Worm (Caenorhabditis elegans): Measurements from ENCODE around the gene srbc-26.

srbc-26 gene

DNA sequence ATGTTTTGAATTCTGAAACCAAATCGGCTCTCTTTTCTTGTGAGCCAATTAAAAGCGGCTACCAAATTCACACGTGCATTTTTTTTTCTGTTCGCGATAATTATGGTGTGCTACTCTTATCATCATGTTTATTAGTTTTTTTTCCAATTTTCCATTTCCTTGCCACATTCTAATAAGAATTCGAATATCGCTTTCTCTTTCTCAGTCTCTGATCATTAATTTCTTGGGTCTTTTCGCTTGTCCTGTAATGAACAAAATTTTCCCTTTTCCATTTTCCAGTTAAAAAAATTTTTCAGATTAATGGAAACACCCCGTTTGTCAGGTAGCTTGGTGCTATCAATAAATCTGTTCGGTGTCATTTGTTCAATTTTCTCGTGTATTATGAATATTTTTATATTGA, at the start of gene srbc-26:
TSS of gene srbc-26 (plus strand) at position 301 of the 400 bp plus-strand sequence.
- TF ChIP-seq klf-2 (GFP tag; conservative IDR thresholded peaks at IDR 0.05) = no peak
- no peak for TF ChIP-seq ref-1 (GFP tag; conservative IDR thresholded peaks at IDR 0.05)
- no peak for TF ChIP-seq tab-1 (GFP tag; IDR thresholded peaks at IDR 0.05)
- no peak for TF ChIP-seq med-1 (GFP tag; optimal IDR thresholded peaks at IDR 0.05; ENCODE audit: insufficient read depth)
- TF ChIP-seq ztf-29 (GFP tag; IDR thresholded peaks at IDR 0.05) = no peak
- TF ChIP-seq T22C8.4 (GFP tag; IDR thresholded peaks at IDR 0.05) = no peak
- TF ChIP-seq cog-1 (tag; optimal IDR thresholded peaks at IDR 0.05) = no peak
- TF ChIP-seq flt-1 (GFP tag; IDR thresholded peaks at IDR 0.05) = no peak
- TF ChIP-seq ztf-23 (GFP tag; IDR thresholded peaks at IDR 0.05) = no peak

DNA sequence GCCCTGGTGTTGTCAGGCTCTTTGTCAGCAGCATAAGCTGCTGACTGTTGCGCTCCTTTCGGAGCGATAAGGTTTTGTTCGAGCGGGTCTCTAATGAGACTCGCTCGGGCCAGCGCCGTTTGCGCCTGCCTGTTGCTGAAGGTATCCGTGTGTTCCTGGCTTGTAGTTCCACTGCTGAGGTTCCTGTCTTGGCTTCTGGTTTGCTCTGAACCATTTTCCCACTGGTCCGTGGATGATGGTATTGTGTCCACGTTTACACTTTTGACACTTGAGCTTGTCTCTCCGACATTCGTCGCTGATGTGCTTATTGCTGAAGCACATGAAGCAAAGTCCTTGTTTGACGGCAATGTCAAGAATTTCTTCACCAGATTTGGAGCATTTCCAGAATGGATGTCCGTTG, 20.4 kb upstream of the srbc-26 start:
- TF ChIP-seq med-1 (GFP tag; optimal IDR thresholded peaks at IDR 0.05; ENCODE audit: insufficient read depth) (no peak), ref-1 (GFP tag; conservative IDR thresholded peaks at IDR 0.05) (no peak), ztf-29 (GFP tag; IDR thresholded peaks at IDR 0.05) (no peak), T22C8.4 (GFP tag; IDR thresholded peaks at IDR 0.05) (no peak), tab-1 (GFP tag; IDR thresholded peaks at IDR 0.05) (no peak), klf-2 (GFP tag; conservative IDR thresholded peaks at IDR 0.05) (no peak), ztf-23 (GFP tag; IDR thresholded peaks at IDR 0.05) (no peak)

DNA sequence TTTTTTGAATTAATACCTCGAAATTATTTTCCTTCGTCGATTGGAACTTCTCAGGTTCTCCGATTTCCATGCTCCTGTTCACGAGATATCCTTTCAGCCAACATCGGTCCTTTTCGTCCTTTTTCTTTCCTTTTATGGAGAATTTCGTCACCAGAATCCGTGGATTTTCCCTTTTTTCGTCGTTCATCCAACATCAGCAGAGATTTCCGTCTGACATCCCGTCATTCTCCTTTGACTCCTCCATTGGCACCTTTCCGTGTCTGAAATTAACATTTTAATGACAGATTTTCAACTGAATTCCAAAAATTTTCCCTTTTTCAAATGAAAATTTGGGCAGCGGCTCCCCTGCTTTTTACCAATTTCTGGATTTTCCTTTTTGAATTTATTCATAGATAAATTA, 16.7 kb upstream of the srbc-26 start:
- TF ChIP-seq ztf-23 (GFP tag; IDR thresholded peaks at IDR 0.05) = no peak

DNA sequence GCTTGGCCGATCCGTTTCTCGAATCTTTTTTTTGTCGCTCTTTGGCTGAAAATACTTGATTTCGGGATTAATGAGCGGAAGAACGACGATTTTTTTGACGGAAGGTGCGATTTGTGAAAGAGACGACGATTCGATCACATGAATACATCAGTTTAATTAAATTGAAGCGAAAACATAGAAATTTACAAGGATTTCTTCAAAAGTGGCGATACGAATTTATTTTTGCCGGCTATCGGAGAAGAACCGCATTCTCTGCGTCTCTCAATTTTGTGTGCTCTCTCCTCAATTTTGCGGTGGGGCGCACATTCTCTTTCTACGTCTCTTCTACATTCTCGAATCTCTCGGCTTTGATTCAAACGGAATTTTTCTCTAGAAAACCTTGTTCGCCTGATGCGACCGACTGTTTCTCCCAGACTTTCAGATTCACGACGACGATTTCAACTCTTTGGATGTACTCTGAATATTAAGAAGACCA, 16.2 kb upstream of the srbc-26 start, which contains the start of gene F40D4.17:
TSS of gene F40D4.17 (minus strand) at position 51 of the 475 bp plus-strand sequence.
- TF ChIP-seq med-1 (GFP tag; optimal IDR thresholded peaks at IDR 0.05; ENCODE audit: insufficient read depth) = no peak
- TF ChIP-seq ref-1 (GFP tag; conservative IDR thresholded peaks at IDR 0.05) = no peak

DNA sequence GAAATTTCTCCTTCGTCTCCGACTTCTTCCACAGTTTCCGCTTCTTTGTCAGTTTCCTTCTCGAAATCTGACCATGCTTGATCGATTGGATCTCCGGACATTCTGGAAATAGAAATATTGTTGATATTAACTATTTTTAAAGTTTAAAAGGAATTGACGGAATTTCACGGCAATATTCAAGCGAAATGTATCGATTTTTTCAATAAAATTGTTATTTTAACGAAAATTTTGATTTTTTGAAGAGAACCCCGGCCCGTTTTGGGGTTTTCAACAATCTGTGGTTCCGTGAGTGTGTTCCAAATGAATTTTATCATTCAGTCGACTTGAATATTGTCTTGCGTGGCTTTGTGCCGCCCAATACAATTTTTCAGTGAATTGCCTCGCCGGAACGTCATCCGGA, 14.5 kb upstream of the srbc-26 start, which contains the start of gene F40D4.13:
TSS of gene F40D4.13 (minus strand) at position 101 of the 400 bp plus-strand sequence.
- TF ChIP-seq ztf-23 (GFP tag; IDR thresholded peaks at IDR 0.05) (no peak), cog-1 (tag; optimal IDR thresholded peaks at IDR 0.05) (no peak), tab-1 (GFP tag; IDR thresholded peaks at IDR 0.05) (no peak), klf-2 (GFP tag; conservative IDR thresholded peaks at IDR 0.05) (no peak), ref-1 (GFP tag; conservative IDR thresholded peaks at IDR 0.05) (no peak), T22C8.4 (GFP tag; IDR thresholded peaks at IDR 0.05) (no peak), ztf-29 (GFP tag; IDR thresholded peaks at IDR 0.05) (no peak), med-1 (GFP tag; optimal IDR thresholded peaks at IDR 0.05; ENCODE audit: insufficient read depth) (no peak), flt-1 (GFP tag; IDR thresholded peaks at IDR 0.05) (no peak)

DNA sequence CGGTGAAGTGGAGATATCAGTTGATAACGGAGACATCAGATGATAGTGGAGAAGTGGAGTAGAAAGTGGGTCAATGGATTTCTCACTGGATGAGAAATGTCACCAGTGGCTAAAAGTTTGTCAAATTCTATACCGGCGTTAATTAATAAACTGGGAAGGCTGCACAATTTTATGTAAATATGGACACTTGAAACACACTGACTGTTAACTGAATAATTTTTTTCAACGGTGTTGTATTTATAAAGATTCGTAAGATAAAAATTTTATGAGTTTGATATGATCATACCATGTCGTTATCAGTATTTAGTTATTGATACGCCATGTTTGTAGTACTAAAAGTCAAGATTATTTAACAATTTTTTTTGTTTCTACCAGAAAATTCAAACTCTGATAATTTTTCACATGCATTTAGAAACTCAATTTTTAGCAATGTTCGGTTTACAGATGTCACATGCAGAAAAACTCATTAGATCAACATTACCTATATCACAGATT, 12.2 kb upstream of the srbc-26 start, which contains the start of gene F40D4.12:
TSS of gene F40D4.12 (plus strand) at position 445 of the 495 bp plus-strand sequence.
- TF ChIP-seq cog-1 (tag; optimal IDR thresholded peaks at IDR 0.05) (no peak), flt-1 (GFP tag; IDR thresholded peaks at IDR 0.05) (no peak), ref-1 (GFP tag; conservative IDR thresholded peaks at IDR 0.05) (no peak), tab-1 (GFP tag; IDR thresholded peaks at IDR 0.05) (no peak), ztf-23 (GFP tag; IDR thresholded peaks at IDR 0.05) (no peak), klf-2 (GFP tag; conservative IDR thresholded peaks at IDR 0.05) (no peak), med-1 (GFP tag; optimal IDR thresholded peaks at IDR 0.05; ENCODE audit: insufficient read depth) (no peak), T22C8.4 (GFP tag; IDR thresholded peaks at IDR 0.05) (no peak), ztf-29 (GFP tag; IDR thresholded peaks at IDR 0.05) (no peak)

DNA sequence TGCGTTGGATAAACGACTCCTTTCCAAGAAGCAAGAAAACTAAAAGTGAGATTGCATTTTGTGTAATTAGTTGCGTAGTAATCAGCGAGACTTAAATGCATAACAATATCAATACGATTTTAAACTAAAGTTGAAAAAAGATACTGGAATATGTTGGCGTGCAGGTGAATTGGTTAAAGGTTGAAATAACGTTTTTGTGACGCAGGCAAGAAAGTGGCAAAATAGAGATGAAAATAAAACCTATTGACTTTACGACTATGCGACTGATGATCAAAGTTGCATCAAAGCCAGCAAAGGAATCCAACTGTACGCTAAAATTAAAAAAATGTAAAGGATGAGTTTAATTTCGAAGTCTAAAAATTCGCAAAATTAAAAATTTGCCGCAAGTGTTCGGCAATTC, 6.2 kb upstream of the srbc-26 start, which contains the start of gene srh-102:
TSS of gene srh-102 (minus strand) at position 101 of the 400 bp plus-strand sequence.
- TF ChIP-seq ref-1 (GFP tag; conservative IDR thresholded peaks at IDR 0.05) (no peak), T22C8.4 (GFP tag; IDR thresholded peaks at IDR 0.05) (no peak), flt-1 (GFP tag; IDR thresholded peaks at IDR 0.05) (no peak), ztf-23 (GFP tag; IDR thresholded peaks at IDR 0.05) (no peak), med-1 (GFP tag; optimal IDR thresholded peaks at IDR 0.05; ENCODE audit: insufficient read depth) (no peak), tab-1 (GFP tag; IDR thresholded peaks at IDR 0.05) (no peak), klf-2 (GFP tag; conservative IDR thresholded peaks at IDR 0.05) (no peak), ztf-29 (GFP tag; IDR thresholded peaks at IDR 0.05) (no peak), cog-1 (tag; optimal IDR thresholded peaks at IDR 0.05) (no peak)

DNA sequence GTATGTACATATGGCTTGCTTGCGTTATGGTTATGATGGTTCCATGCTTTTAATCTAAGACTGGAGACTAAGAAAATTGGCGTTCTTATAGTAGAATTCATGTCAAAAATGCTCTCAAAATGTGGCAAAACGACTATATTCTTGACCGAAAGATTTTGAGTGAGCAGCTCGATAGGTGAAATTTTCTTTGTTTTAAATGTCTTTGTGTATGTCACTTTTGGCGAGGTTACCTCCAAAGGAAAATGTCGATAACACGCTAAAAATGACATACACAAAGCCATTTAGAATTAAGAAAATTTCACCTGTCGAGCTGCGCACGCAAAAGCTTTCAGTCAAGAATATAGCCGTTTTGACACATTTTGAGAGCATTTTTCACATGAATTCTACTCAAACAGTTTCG, 4.2 kb upstream of the srbc-26 start, which contains the start of gene srz-66:
TSS of gene srz-66 (minus strand) at position 101 of the 400 bp plus-strand sequence.
- no peak for TF ChIP-seq ztf-23 (GFP tag; IDR thresholded peaks at IDR 0.05)

DNA sequence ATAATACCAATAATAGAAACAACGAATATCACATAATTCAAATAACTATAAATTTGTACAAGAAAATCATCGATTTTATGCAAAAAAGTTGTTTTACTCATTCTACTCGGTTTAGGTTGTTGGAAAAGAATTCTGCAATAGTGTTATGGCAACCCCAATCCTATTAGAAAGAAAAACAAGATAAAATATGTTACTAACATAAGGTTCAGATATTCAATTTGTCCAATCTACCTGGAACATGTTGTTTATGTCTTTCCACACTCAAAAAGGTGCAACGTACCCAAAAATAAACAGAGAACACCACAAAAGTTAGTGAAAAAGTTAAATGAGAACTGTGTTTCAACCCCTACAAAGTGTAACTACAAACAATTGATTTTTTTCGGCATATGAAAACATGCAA, 829 bp upstream of the srbc-26 start, which contains the start of gene srw-51:
TSS of gene srw-51 (minus strand) at position 101 of the 400 bp plus-strand sequence.
- no peak for TF ChIP-seq flt-1 (GFP tag; IDR thresholded peaks at IDR 0.05)
- no peak for TF ChIP-seq cog-1 (tag; optimal IDR thresholded peaks at IDR 0.05)
- TF ChIP-seq ztf-29 (GFP tag; IDR thresholded peaks at IDR 0.05) = no peak
- no peak for TF ChIP-seq T22C8.4 (GFP tag; IDR thresholded peaks at IDR 0.05)
- no peak for TF ChIP-seq ztf-23 (GFP tag; IDR thresholded peaks at IDR 0.05)

DNA sequence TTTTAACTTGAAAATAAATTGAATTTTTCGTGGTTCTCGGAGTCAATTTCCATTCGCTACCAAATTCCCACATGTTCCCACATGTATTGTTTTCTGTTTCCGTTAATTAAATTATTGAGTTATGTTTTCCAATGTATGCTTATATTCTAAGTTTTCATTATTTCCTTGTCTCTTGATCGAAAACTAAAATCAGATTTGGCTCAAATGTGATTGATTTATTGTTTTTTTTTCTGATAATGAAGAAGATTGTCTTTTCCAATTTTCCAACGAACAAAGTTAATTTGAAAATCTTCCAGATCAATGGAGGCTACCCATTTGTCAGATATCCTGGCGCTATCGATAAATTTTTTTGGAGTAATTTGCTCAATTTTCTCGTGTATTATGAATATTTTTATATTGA, 2.1 kb downstream of the srbc-26 start, which contains the start of gene srbc-25:
TSS of gene srbc-25 (plus strand) at position 301 of the 400 bp plus-strand sequence.
- TF ChIP-seq cog-1 (tag; optimal IDR thresholded peaks at IDR 0.05) (no peak), klf-2 (GFP tag; conservative IDR thresholded peaks at IDR 0.05) (no peak), flt-1 (GFP tag; IDR thresholded peaks at IDR 0.05) (no peak), med-1 (GFP tag; optimal IDR thresholded peaks at IDR 0.05; ENCODE audit: insufficient read depth) (no peak), ref-1 (GFP tag; conservative IDR thresholded peaks at IDR 0.05) (no peak), ztf-29 (GFP tag; IDR thresholded peaks at IDR 0.05) (no peak), ztf-23 (GFP tag; IDR thresholded peaks at IDR 0.05) (no peak), T22C8.4 (GFP tag; IDR thresholded peaks at IDR 0.05) (no peak)

Data from whole organism, midembryonic.